Worm (Caenorhabditis elegans) whole organism, L2 larva: ENCODE results near the gene atln-1.
"Not testable (repeated sequence)": the region's sequence is repeated elsewhere in the genome, so short reads cannot be mapped to it uniquely, and the experiment has no call there.

Source experiments
- C34F6.9 ChIP-seq: fragments of 150-350 bp; optimal IDR thresholded peaks from 2 replicates; lab custom pipeline; 2014; ENCODE audit warnings: missing biosample characterization, missing genetic modification characterization
- F13H6.1 ChIP-seq: sonication (generic microtip); optimal IDR thresholded peaks from 2 replicates; lab custom pipeline; 2016; ENCODE audit warnings: missing genetic modification characterization, missing compliant biosample characterization
- Y55F3AM.14 ChIP-seq: fragments of 200-800 bp; sonication (Bioruptor generic); optimal IDR thresholded peaks from 2 replicates; lab custom pipeline; 2018; ENCODE audit warnings: mild to moderate bottlenecking, missing genetic modification characterization, missing compliant biosample characterization
- ZK546.5 ChIP-seq: sonication (generic microtip); optimal IDR thresholded peaks from 2 replicates; lab custom pipeline; 2017; ENCODE audit warnings: missing biosample characterization, missing genetic modification characterization
- aly-2 ChIP-seq: fragments of 150-350 bp; optimal IDR thresholded peaks from 2 replicates; lab custom pipeline; 2014; ENCODE audit warnings: missing biosample characterization, missing genetic modification characterization
- ama-1 ChIP-seq: fragments of 150-350 bp; optimal IDR thresholded peaks from 2 replicates; lab custom pipeline; 2018; ENCODE audit warnings: inconsistent platforms
- blmp-1 ChIP-seq: sonication (generic microtip); optimal IDR thresholded peaks from 2 replicates; lab custom pipeline; 2017; ENCODE audit warnings: missing genetic modification characterization, mild to moderate bottlenecking, missing compliant biosample characterization, antibody characterized with exemption, moderate library complexity; ENCODE audit not compliant: insufficient read depth
- ceh-16 ChIP-seq: fragments of 150-350 bp; optimal IDR thresholded peaks from 2 replicates; lab custom pipeline; 2014; ENCODE audit warnings: missing biosample characterization, missing genetic modification characterization
- dmd-4 ChIP-seq: sonication (generic microtip); optimal IDR thresholded peaks from 2 replicates; lab custom pipeline; 2017; ENCODE audit warnings: missing biosample characterization, missing genetic modification characterization
- egl-27 ChIP-seq: sonication (generic microtip); optimal IDR thresholded peaks from 3 replicates; lab custom pipeline; 2017; ENCODE audit warnings: missing biosample characterization, missing genetic modification reagents, missing genetic modification characterization
- elt-3 ChIP-seq: sonication (generic microtip); optimal IDR thresholded peaks from 2 replicates; lab custom pipeline; 2017; ENCODE audit warnings: missing biosample characterization, missing genetic modification characterization
- fos-1 ChIP-seq: fragments of 150-350 bp; optimal IDR thresholded peaks from 2 replicates; lab custom pipeline; 2014; ENCODE audit warnings: missing biosample characterization, missing genetic modification characterization
- lin-11 ChIP-seq: fragments of 150-350 bp; sonication (generic microtip); optimal IDR thresholded peaks from 2 replicates; lab custom pipeline; 2014; ENCODE audit warnings: missing biosample characterization, missing genetic modification characterization, inconsistent platforms, mixed read lengths
- lin-39 ChIP-seq: fragments of 150-350 bp; optimal IDR thresholded peaks from 2 replicates; lab custom pipeline; 2014; ENCODE audit warnings: missing biosample characterization, missing genetic modification reagents, missing genetic modification characterization
- lsy-2 ChIP-seq, 2 experiments: fragments of 150-350 bp in 1 of 2; sonication (generic microtip) in 1 of 2; optimal IDR thresholded peaks; 2 replicates each; lab custom pipeline; 2014 to 2017; ENCODE audit warnings: missing biosample characterization in 2 of 2, missing genetic modification characterization in 2 of 2
- mab-5 ChIP-seq: fragments of 150-350 bp; optimal IDR thresholded peaks from 2 replicates; lab custom pipeline; 2014; ENCODE audit warnings: missing biosample characterization, missing genetic modification characterization
- mbf-1 ChIP-seq: sonication (generic microtip); optimal IDR thresholded peaks from 2 replicates; lab custom pipeline; 2017; ENCODE audit warnings: missing biosample characterization, missing genetic modification characterization
- nhr-10 ChIP-seq: sonication (generic microtip); optimal IDR thresholded peaks from 2 replicates; lab custom pipeline; 2017; ENCODE audit warnings: missing biosample characterization, missing genetic modification characterization
- nhr-11 ChIP-seq: fragments of 150-350 bp; optimal IDR thresholded peaks from 2 replicates; lab custom pipeline; 2014; ENCODE audit warnings: missing biosample characterization, missing genetic modification characterization
- nhr-237 ChIP-seq: fragments of 150-350 bp; optimal IDR thresholded peaks from 2 replicates; lab custom pipeline; 2014; ENCODE audit warnings: missing biosample characterization, missing genetic modification characterization
- nhr-6 ChIP-seq: fragments of 150-350 bp; optimal IDR thresholded peaks from 2 replicates; lab custom pipeline; 2014; ENCODE audit warnings: missing biosample characterization, missing genetic modification characterization
- nhr-77 ChIP-seq: fragments of 150-350 bp; optimal IDR thresholded peaks from 2 replicates; lab custom pipeline; 2014; ENCODE audit warnings: missing biosample characterization, missing genetic modification characterization
- sem-4 ChIP-seq: fragments of 150-350 bp; optimal IDR thresholded peaks from 2 replicates; lab custom pipeline; 2014; ENCODE audit warnings: missing biosample characterization, missing genetic modification reagents, missing genetic modification characterization
- skn-1 ChIP-seq: sonication (generic microtip); optimal IDR thresholded peaks from 2 replicates; lab custom pipeline; 2017; ENCODE audit warnings: missing biosample characterization, missing genetic modification characterization
- sma-3 ChIP-seq: sonication (generic microtip); optimal IDR thresholded peaks from 2 replicates; lab custom pipeline; 2016; ENCODE audit warnings: missing genetic modification reagents, missing genetic modification characterization, missing compliant biosample characterization
- sma-9 ChIP-seq, 2 experiments: fragments of 150-350 bp in 1 of 2; sonication (generic microtip) in 1 of 2; optimal IDR thresholded peaks; 2 replicates each; lab custom pipeline; 2014 to 2016; ENCODE audit warnings: missing genetic modification characterization in 2 of 2, mild to moderate bottlenecking in 1 of 2, missing biosample characterization in 1 of 2, missing compliant biosample characterization in 1 of 2, missing genetic modification reagents in 1 of 2, moderate library complexity in 1 of 2
- snpc-4 ChIP-seq: fragments of 150-350 bp; optimal IDR thresholded peaks from 2 replicates; lab custom pipeline; 2014; ENCODE audit warnings: missing biosample characterization, missing genetic modification characterization
- unc-39 ChIP-seq: fragments of 150-350 bp; optimal IDR thresholded peaks from 2 replicates; lab custom pipeline; 2014; ENCODE audit warnings: missing biosample characterization, missing genetic modification characterization
- unc-62 ChIP-seq: fragments of 150-350 bp; optimal IDR thresholded peaks from 2 replicates; lab custom pipeline; 2014; ENCODE audit warnings: missing biosample characterization, missing genetic modification reagents, missing genetic modification characterization
- zag-1 ChIP-seq: fragments of 150-350 bp; optimal IDR thresholded peaks from 2 replicates; lab custom pipeline; 2014; ENCODE audit warnings: missing biosample characterization, missing genetic modification characterization
- ztf-1 ChIP-seq: fragments of 200-800 bp; sonication (Bioruptor generic); conservative IDR thresholded peaks from 2 replicates; pipeline ENCODE4 v1.3.6; 2022; ENCODE audit warnings: missing genetic modification characterization, missing compliant biosample characterization
- ztf-4 ChIP-seq: fragments of 150-350 bp; optimal IDR thresholded peaks from 2 replicates; lab custom pipeline; 2014; ENCODE audit warnings: missing biosample characterization, missing genetic modification characterization

Gene atln-1

ce11 chrIV:2788389-2788788 is at the start of gene atln-1:
Gene atln-1, plus strand, starts transcription at chrIV:2788689.
- TF ChIP-seq F13H6.1 (tag; lab: Kevin White, UChicago); sma-3 (GFP tag; lab: Kevin White, UChicago); C34F6.9 (tag; lab: Kevin White, UChicago): not testable (repeated sequence)

- no peak for TF ChIP-seq nhr-10 (tag; lab: Kevin White, UChicago)
- TF ChIP-seq ceh-16, result no peak
- TF ChIP-seq mab-5 (tag; lab: Kevin White, UChicago), result no peak
- no peak for TF ChIP-seq zag-1 (tag; lab: Kevin White, UChicago)
- TF ChIP-seq dmd-4 (tag; lab: Kevin White, UChicago), result no peak
- TF ChIP-seq F13H6.1 (tag; lab: Kevin White, UChicago), result no peak
- no peak for TF ChIP-seq ztf-4
- TF ChIP-seq lin-11 (tag; lab: Kevin White, UChicago), result no peak
- TF ChIP-seq, all 48 proteins: peak for 0
Measured at ce11 chrIV:2742470-2743044, 45.9 kb upstream of the atln-1 start, which contains the start of gene nhr-277. Gene nhr-277, plus strand, starts transcription at chrIV:2742994.

ce11 chrIV:2747385-2748007 is 41.0 kb upstream of the atln-1 start:
- TF ChIP-seq sma-9 (GFP tag; optimal IDR thresholded peaks at IDR 0.05; lab: Kevin White, UChicago), result peak; percentile 16
- TF ChIP-seq sma-9 (tag; optimal IDR thresholded peaks at IDR 0.05; lab: Kevin White, UChicago), result no peak
- no peak for TF ChIP-seq dmd-4 (tag; lab: Kevin White, UChicago)

- TF ChIP-seq sem-4 (tag; lab: Kevin White, UChicago) (no peak), aly-2 (tag; lab: Kevin White, UChicago) (no peak), fos-1 (tag; lab: Kevin White, UChicago) (peak; percentile 53), blmp-1 (tag; lab: Kevin White, UChicago) (no peak), nhr-11 (tag; lab: Kevin White, UChicago) (no peak)
Measured at ce11 chrIV:2748863-2749451, 39.5 kb upstream of the atln-1 start.

- no peak for TF ChIP-seq dmd-4 (tag; lab: Kevin White, UChicago)
- no peak for TF ChIP-seq aly-2 (tag; lab: Kevin White, UChicago)
- no peak for TF ChIP-seq ZK546.5
- no peak for TF ChIP-seq sem-4 (tag; lab: Kevin White, UChicago)
- TF ChIP-seq lsy-2 (tag; optimal IDR thresholded peaks at IDR 0.05; lab: Kevin White, UChicago), result no peak
- no peak for TF ChIP-seq skn-1 (tag; lab: Kevin White, UChicago)
- no peak for TF ChIP-seq lin-39 (tag; lab: Kevin White, UChicago)
- TF ChIP-seq ama-1 (lab: Kevin White, UChicago), result no peak
- no peak for TF ChIP-seq sma-3 (GFP tag; lab: Kevin White, UChicago)
- TF ChIP-seq nhr-10 (tag; lab: Kevin White, UChicago), result no peak
- no peak for TF ChIP-seq F13H6.1 (tag; lab: Kevin White, UChicago)
- TF ChIP-seq nhr-77, result no peak
- no peak for TF ChIP-seq zag-1 (tag; lab: Kevin White, UChicago)
- TF ChIP-seq ztf-1 (GFP tag; lab: Robert Waterston, UW), result no peak
- TF ChIP-seq blmp-1 (tag; lab: Kevin White, UChicago), result no peak
- TF ChIP-seq Y55F3AM.14, result no peak
- no peak for TF ChIP-seq nhr-237 (tag; lab: Kevin White, UChicago)
- no peak for TF ChIP-seq elt-3 (tag; lab: Kevin White, UChicago)
Measured at ce11 chrIV:2750607-2751006, 37.9 kb upstream of the atln-1 start.

ce11 chrIV:2751568-2751967 is 36.9 kb upstream of the atln-1 start, which contains the start of gene Y54G2A.41:
Gene Y54G2A.41, plus strand, starts transcription at chrIV:2751868.
- TF ChIP-seq Y55F3AM.14 (no peak), snpc-4 (no peak), aly-2 (tag; lab: Kevin White, UChicago) (no peak), unc-62 (no peak), nhr-6 (tag; lab: Kevin White, UChicago) (no peak), mbf-1 (tag; lab: Kevin White, UChicago) (no peak), nhr-77 (no peak), unc-39 (no peak), egl-27 (no peak), ZK546.5 (no peak), ztf-4 (no peak), nhr-237 (tag; lab: Kevin White, UChicago) (no peak)
